Worm (Caenorhabditis elegans) whole organism, mixed stage, embryonic: ENCODE results near the gene C01B10.6.
A peak's percentile ranks its signal among the peaks of the same experiment; 100 is the strongest.
"Not testable (repeated sequence)": the region's sequence is repeated elsewhere in the genome, so short reads cannot be mapped to it uniquely, and the experiment has no call there.

Source experiments
- M03D4.4 ChIP-seq: sonication (generic microtip); optimal IDR thresholded peaks from 2 replicates; lab custom pipeline; 2017; ENCODE audit warnings: mild to moderate bottlenecking, missing genetic modification characterization, missing compliant biosample characterization
- bed-3 ChIP-seq: fragments of 200-800 bp; sonication (Bioruptor generic); optimal IDR thresholded peaks from 3 replicates; lab custom pipeline; 2018; ENCODE audit warnings: mild to moderate bottlenecking, missing genetic modification characterization, moderate library complexity, missing compliant biosample characterization
- ceh-39 ChIP-seq: fragments of 150-350 bp; optimal IDR thresholded peaks from 2 replicates; lab custom pipeline; 2014; ENCODE audit warnings: missing biosample characterization, missing genetic modification characterization
- ceh-43 ChIP-seq: fragments of 200-800 bp; sonication (Bioruptor generic); optimal IDR thresholded peaks from 2 replicates; lab custom pipeline; 2018; ENCODE audit warnings: mild to moderate bottlenecking, missing genetic modification characterization, moderate library complexity, missing compliant biosample characterization
- ceh-83 ChIP-seq: fragments of 200-800 bp; sonication (Bioruptor generic); optimal IDR thresholded peaks from 2 replicates; lab custom pipeline; 2018; ENCODE audit warnings: mild to moderate bottlenecking, missing genetic modification characterization, missing compliant biosample characterization
- ces-1 ChIP-seq: fragments of 150-350 bp; optimal IDR thresholded peaks from 2 replicates; lab custom pipeline; 2014; ENCODE audit warnings: missing biosample characterization, missing genetic modification reagents, missing genetic modification characterization
- cnd-1 ChIP-seq: fragments of 200-800 bp; sonication (Bioruptor generic); optimal IDR thresholded peaks from 2 replicates; lab custom pipeline; 2018; ENCODE audit warnings: mild to moderate bottlenecking, missing genetic modification characterization, missing compliant biosample characterization
- drap-1 ChIP-seq: fragments of 200-800 bp; sonication (Bioruptor generic); optimal IDR thresholded peaks from 3 replicates; lab custom pipeline; 2018; ENCODE audit warnings: mild to moderate bottlenecking, missing genetic modification characterization, missing compliant biosample characterization
- elt-3 ChIP-seq: fragments of 150-350 bp; optimal IDR thresholded peaks from 2 replicates; lab custom pipeline; 2014; ENCODE audit warnings: missing biosample characterization, missing genetic modification characterization
- flh-1 ChIP-seq: fragments of 200-800 bp; sonication (Bioruptor generic); optimal IDR thresholded peaks from 2 replicates; lab custom pipeline; 2018; ENCODE audit warnings: mild to moderate bottlenecking, missing genetic modification characterization, moderate library complexity, missing compliant biosample characterization
- ham-2 ChIP-seq: fragments of 200-800 bp; sonication (Bioruptor generic); optimal IDR thresholded peaks from 2 replicates; lab custom pipeline; 2018; ENCODE audit warnings: mild to moderate bottlenecking, missing genetic modification characterization, missing compliant biosample characterization
- hlh-1 ChIP-seq: fragments of 150-350 bp; optimal IDR thresholded peaks from 2 replicates; lab custom pipeline; 2014; ENCODE audit warnings: missing biosample characterization, missing genetic modification reagents, missing genetic modification characterization
- lin-13 ChIP-seq: fragments of 150-350 bp; optimal IDR thresholded peaks from 2 replicates; lab custom pipeline; 2014; ENCODE audit warnings: missing biosample characterization, missing genetic modification characterization
- lin-32 ChIP-seq: fragments of 200-800 bp; sonication (Bioruptor generic); optimal IDR thresholded peaks from 2 replicates; lab custom pipeline; 2018; ENCODE audit warnings: mild to moderate bottlenecking, missing genetic modification characterization, missing compliant biosample characterization
- lsy-2 ChIP-seq: fragments of 150-350 bp; optimal IDR thresholded peaks from 2 replicates; lab custom pipeline; 2014; ENCODE audit warnings: missing biosample characterization, missing genetic modification characterization
- mab-5 ChIP-seq: fragments of 150-350 bp; optimal IDR thresholded peaks from 2 replicates; lab custom pipeline; 2014; ENCODE audit warnings: missing biosample characterization, missing genetic modification characterization
- mls-2 ChIP-seq: sonication (generic microtip); optimal IDR thresholded peaks from 2 replicates; lab custom pipeline; 2016; ENCODE audit warnings: mild to moderate bottlenecking, missing genetic modification characterization, moderate library complexity, missing compliant biosample characterization
- nhr-12 ChIP-seq: fragments of 150-350 bp; optimal IDR thresholded peaks from 2 replicates; lab custom pipeline; 2014; ENCODE audit warnings: missing biosample characterization, missing genetic modification characterization
- nhr-237 ChIP-seq: fragments of 150-350 bp; optimal IDR thresholded peaks from 2 replicates; lab custom pipeline; 2014; ENCODE audit warnings: missing biosample characterization, missing genetic modification characterization
- nhr-28 ChIP-seq: fragments of 150-350 bp; optimal IDR thresholded peaks from 2 replicates; lab custom pipeline; 2014; ENCODE audit warnings: missing biosample characterization, missing genetic modification characterization
- nhr-76 ChIP-seq: sonication (generic microtip); optimal IDR thresholded peaks from 2 replicates; lab custom pipeline; 2017; ENCODE audit warnings: missing biosample characterization, missing genetic modification characterization
- pha-4 ChIP-seq: fragments of 150-350 bp; optimal IDR thresholded peaks from 2 replicates; lab custom pipeline; 2018; ENCODE audit warnings: missing biosample characterization, missing genetic modification reagents, missing genetic modification characterization
- sem-2 ChIP-seq: fragments of 200-800 bp; sonication (Bioruptor generic); optimal IDR thresholded peaks from 2 replicates; lab custom pipeline; 2018; ENCODE audit warnings: mild to moderate bottlenecking, missing genetic modification characterization, missing compliant biosample characterization
- sptf-1 ChIP-seq: sonication (generic microtip); optimal IDR thresholded peaks from 2 replicates; lab custom pipeline; 2017; ENCODE audit warnings: mild to moderate bottlenecking, missing genetic modification characterization, moderate library complexity, missing compliant biosample characterization
- tbx-8 ChIP-seq: fragments of 200-800 bp; sonication (Bioruptor generic); optimal IDR thresholded peaks from 2 replicates; lab custom pipeline; 2018; ENCODE audit warnings: mild to moderate bottlenecking, missing genetic modification characterization, moderate library complexity, missing compliant biosample characterization
- unc-120 ChIP-seq: sonication (generic microtip); optimal IDR thresholded peaks from 2 replicates; lab custom pipeline; 2017; ENCODE audit warnings: missing genetic modification characterization, missing compliant biosample characterization; ENCODE audit not compliant: poor library complexity, severe bottlenecking
- unc-39 ChIP-seq: fragments of 150-350 bp; optimal IDR thresholded peaks from 2 replicates; lab custom pipeline; 2014; ENCODE audit warnings: missing biosample characterization, missing genetic modification characterization
- unc-62 ChIP-seq: fragments of 150-350 bp; optimal IDR thresholded peaks from 2 replicates; lab custom pipeline; 2014; ENCODE audit warnings: missing biosample characterization, missing genetic modification reagents, missing genetic modification characterization
- zip-8 ChIP-seq: fragments of 150-350 bp; optimal IDR thresholded peaks from 2 replicates; lab custom pipeline; 2014; ENCODE audit warnings: missing biosample characterization, missing genetic modification characterization
- ztf-11 ChIP-seq: fragments of 150-350 bp; optimal IDR thresholded peaks from 2 replicates; lab custom pipeline; 2014; ENCODE audit warnings: missing biosample characterization, missing genetic modification characterization

The C01B10.6 gene

ce11 chrIV:6598740-6599139 lies 41.2 kb upstream of the C01B10.6 start, which contains the start of gene nspb-5:
Gene nspb-5, plus strand, starts transcription at chrIV:6599040.
- not testable (repeated sequence) for TF ChIP-seq unc-39, ceh-39, zip-8 (tag; lab: Kevin White, UChicago)

- no peak for TF ChIP-seq unc-62 (GFP tag; lab: Kevin White, UChicago)
- TF ChIP-seq sptf-1 (tag; lab: Kevin White, UChicago) = no peak
- TF ChIP-seq mls-2 (tag; lab: Kevin White, UChicago) = no peak
- no peak for TF ChIP-seq sem-2 (GFP tag; lab: Kevin White, UChicago)
- no peak for TF ChIP-seq pha-4 (tag; lab: Kevin White, UChicago)
- TF ChIP-seq nhr-76 (tag; lab: Kevin White, UChicago) = no peak
- no peak for TF ChIP-seq ztf-11 (tag; lab: Kevin White, UChicago)
- TF ChIP-seq cnd-1 (tag; lab: Kevin White, UChicago) = no peak
Measured at ce11 chrIV:6599447-6599846, 40.5 kb upstream of the C01B10.6 start, which contains the start of gene F38A5.8. Gene F38A5.8, plus strand, starts transcription at chrIV:6599747.

- TF ChIP-seq ceh-39 (tag; lab: Kevin White, UChicago) = peak; percentile 63
- TF ChIP-seq M03D4.4 = no peak
- TF ChIP-seq hlh-1 (tag; lab: Kevin White, UChicago) = peak; percentile 52
Measured at ce11 chrIV:6601213-6601724, 38.7 kb upstream of the C01B10.6 start, which contains the start of gene sup-36. Gene sup-36, plus strand, starts transcription at chrIV:6601674.

ce11 chrIV:6602376-6602775 lies 37.6 kb upstream of the C01B10.6 start, which contains the start of gene F15B10.3:
Gene F15B10.3, plus strand, starts transcription at chrIV:6602676.
- no peak for TF ChIP-seq ceh-39 (tag; lab: Kevin White, UChicago)
- no peak for TF ChIP-seq mab-5 (tag; lab: Kevin White, UChicago)
- no peak for TF ChIP-seq mls-2 (tag; lab: Kevin White, UChicago)

- TF ChIP-seq zip-8 (tag; lab: Kevin White, UChicago) (no peak), ceh-39 (tag; lab: Kevin White, UChicago) (no peak), nhr-237 (tag; lab: Kevin White, UChicago) (no peak), mab-5 (tag; lab: Kevin White, UChicago) (no peak), lsy-2 (tag; lab: Kevin White, UChicago) (no peak), hlh-1 (tag; lab: Kevin White, UChicago) (no peak), ces-1 (no peak), unc-120 (tag; lab: Kevin White, UChicago) (no peak), flh-1 (no peak), elt-3 (tag; lab: Kevin White, UChicago) (no peak), tbx-8 (no peak), nhr-12 (tag; lab: Kevin White, UChicago) (no peak), nhr-76 (tag; lab: Kevin White, UChicago) (no peak), ceh-43 (GFP tag; lab: Kevin White, UChicago) (no peak), sem-2 (GFP tag; lab: Kevin White, UChicago) (no peak), drap-1 (GFP tag; lab: Kevin White, UChicago) (no peak), sptf-1 (tag; lab: Kevin White, UChicago) (no peak)
- TF ChIP-seq, all 35 proteins: peak for 0
Measured at ce11 chrIV:6603549-6603948, 36.4 kb upstream of the C01B10.6 start.

- TF ChIP-seq drap-1 (GFP tag; lab: Kevin White, UChicago) = no peak
- no peak for TF ChIP-seq lin-32 (GFP tag; lab: Kevin White, UChicago)
- no peak for TF ChIP-seq ham-2
- TF ChIP-seq lin-13 (tag; lab: Kevin White, UChicago) = no peak
- no peak for TF ChIP-seq mab-5 (tag; lab: Kevin White, UChicago)
- TF ChIP-seq nhr-28 = no peak
- TF ChIP-seq unc-62 (GFP tag; lab: Kevin White, UChicago) = no peak
- no peak for TF ChIP-seq lsy-2 (tag; lab: Kevin White, UChicago)
- TF ChIP-seq zip-8 (tag; lab: Kevin White, UChicago) = no peak
- TF ChIP-seq ceh-83 (GFP tag; lab: Kevin White, UChicago) = no peak
- TF ChIP-seq sem-2 (GFP tag; lab: Kevin White, UChicago) = no peak
- TF ChIP-seq ceh-39 (tag; lab: Kevin White, UChicago) = no peak
- no peak for TF ChIP-seq ceh-43 (GFP tag; lab: Kevin White, UChicago)
- TF ChIP-seq bed-3 = no peak
- TF ChIP-seq nhr-12 (tag; lab: Kevin White, UChicago) = no peak
Measured at ce11 chrIV:6605863-6606262, 34.1 kb upstream of the C01B10.6 start, which contains the start of gene nstp-2. Gene nstp-2, minus strand, starts transcription at chrIV:6606188.
